Worm (Caenorhabditis elegans) whole organism, L4/young adult: ENCODE results near the gene dhs-12.

ENCODE experiments used
- W03F9.2 ChIP-seq: fragments of 150-350 bp; optimal IDR thresholded peaks from 2 replicates; lab custom pipeline; 2014; ENCODE audit warnings: missing biosample characterization, missing genetic modification characterization
- dao-5 ChIP-seq: sonication (generic microtip); optimal IDR thresholded peaks from 2 replicates; lab custom pipeline; 2016; ENCODE audit warnings: missing genotype, missing genetic modification characterization, moderate library complexity, missing compliant biosample characterization
- him-1 ChIP-seq: sonication (generic microtip); optimal IDR thresholded peaks from 2 replicates; lab custom pipeline; 2016; ENCODE audit warnings: missing genotype, missing genetic modification reagents, missing genetic modification characterization, missing compliant biosample characterization

DNA sequence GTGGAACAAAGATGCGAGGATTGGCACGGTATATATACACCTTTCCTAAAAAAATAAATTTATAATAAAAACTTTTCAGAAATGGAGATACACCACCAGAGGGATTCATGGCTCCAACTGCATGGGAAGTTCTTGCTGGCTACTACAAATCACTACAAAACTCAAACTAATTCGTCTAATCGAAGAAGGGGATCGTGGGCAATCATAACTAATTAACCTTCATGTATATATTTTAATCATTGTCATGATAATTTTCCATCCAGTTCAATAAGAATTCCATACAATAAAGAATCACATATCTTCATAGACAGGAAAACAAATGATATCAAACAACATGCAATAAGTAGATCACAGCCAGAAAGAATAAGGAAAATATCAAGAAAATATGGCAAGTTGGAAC, 21.8 kb downstream of the dhs-12 start:
- TF ChIP-seq him-1 (no peak), W03F9.2 (tag; lab: Kevin White, UChicago) (no peak), dao-5 (tag; lab: Kevin White, UChicago) (no peak)
